Fruit fly (Drosophila melanogaster): ENCODE results near the gene Ir75a.

Ir75a gene

DNA sequence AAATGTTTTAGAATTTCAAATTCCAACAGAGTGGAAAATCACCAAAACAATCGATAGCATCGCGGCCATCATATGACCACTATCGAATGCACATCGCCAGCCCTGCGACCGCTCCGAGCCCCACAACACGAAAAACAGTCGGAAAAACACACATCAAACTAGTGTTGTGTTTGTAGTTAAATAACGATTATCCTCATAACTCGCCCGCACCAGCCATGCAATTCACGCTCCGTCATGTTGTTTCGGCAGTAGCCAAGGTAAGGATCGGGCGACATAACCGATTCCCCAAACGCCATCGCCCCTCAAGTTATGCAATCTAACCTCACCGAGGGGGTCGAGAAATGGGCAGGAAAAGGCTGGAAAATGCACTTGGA is 29.2 kb upstream of the Ir75a start (continued):
- no peak for TF ChIP-seq bcd (GFP tag; optimal IDR thresholded peaks at IDR 0.05)
- no peak for TF ChIP-seq trem (tag; optimal IDR thresholded peaks at IDR 0.05)
- TF ChIP-seq Dfd (GFP tag; optimal IDR thresholded peaks at IDR 0.05), result no peak
- TF ChIP-seq nerfin-1 (tag; optimal IDR thresholded peaks at IDR 0.05), result no peak
- peak; percentile 29; the same call in 1 of the 2 replicates for TF ChIP-seq MBD-R2 (GFP tag; IDR thresholded peaks at IDR 0.05)
- peak; percentile 75 for TF ChIP-seq bigmax (GFP tag; optimal IDR thresholded peaks at IDR 0.05)
- peak; percentile 66 for TF ChIP-seq CG9932 (GFP tag; IDR thresholded peaks at IDR 0.05)
- TF ChIP-seq CG10979 (tag; optimal IDR thresholded peaks at IDR 0.05), result no peak
- no peak for TF ChIP-seq ewg (GFP tag; optimal IDR thresholded peaks at IDR 0.05)
- TF ChIP-seq bbx (GFP tag; IDR thresholded peaks at IDR 0.05; ENCODE audit: partially characterized antibody), result peak; percentile 85
- TF ChIP-seq Rfx (GFP tag; IDR thresholded peaks at IDR 0.05), result peak; percentile 63; the same call in 1 of the 2 replicates
- no peak for TF ChIP-seq Camta (GFP tag; optimal IDR thresholded peaks at IDR 0.05)
- no peak for TF ChIP-seq CG1233 (GFP tag; optimal IDR thresholded peaks at IDR 0.05)

DNA sequence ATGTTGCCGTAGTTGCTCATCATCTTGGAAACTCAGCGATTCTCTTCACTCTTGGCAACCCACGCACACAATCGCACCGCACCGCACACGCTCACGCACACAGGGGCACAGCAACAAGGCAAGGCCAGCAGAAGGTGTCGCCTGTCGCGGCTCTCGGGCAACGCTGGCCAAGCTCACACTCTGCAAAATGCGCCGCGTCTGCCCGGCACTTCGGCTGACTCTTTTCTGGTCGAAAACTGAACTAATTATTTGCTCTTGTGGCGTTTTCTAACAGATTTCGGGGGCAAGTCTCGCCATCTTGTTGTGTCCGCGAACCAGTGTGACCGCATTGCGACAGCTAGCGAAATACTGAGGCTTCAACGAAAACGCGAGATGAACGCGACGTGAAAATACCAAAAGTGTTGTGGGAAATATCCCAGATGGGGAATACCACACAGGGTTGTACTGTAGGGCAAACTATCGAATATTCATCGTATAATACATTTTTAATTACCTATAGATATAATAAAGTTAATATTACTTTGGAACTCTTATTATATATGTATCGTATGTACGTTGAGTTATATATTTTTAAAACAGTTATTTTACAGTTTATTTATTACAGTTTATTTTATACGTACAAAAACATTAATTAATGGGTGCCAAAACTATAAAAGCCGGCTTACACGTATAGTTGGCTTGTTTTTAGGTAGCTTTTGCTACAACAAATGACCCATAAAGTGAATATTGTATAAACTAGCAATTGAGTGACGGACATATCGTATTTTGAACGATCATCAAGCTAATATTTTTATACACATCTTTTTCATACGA is 28.7 kb upstream of the Ir75a start, which contains the start of the genes MED19 and CG7430:
TSS of gene MED19 (minus strand) at position 333 of the 813 bp plus-strand sequence.
TSS of gene CG7430 (plus strand) at position 748 of the 813 bp plus-strand sequence.
- TF ChIP-seq vvl (GFP tag; IDR thresholded peaks at IDR 0.05) (peak; percentile 20; the same call in 1 of the 2 replicates), CG14710 (tag; optimal IDR thresholded peaks at IDR 0.05) (peak; percentile 59), CG1603 (tag; optimal IDR thresholded peaks at IDR 0.05) (peak; percentile 61), aop (GFP tag; IDR thresholded peaks at IDR 0.05) (no peak), Dad (GFP tag; optimal IDR thresholded peaks at IDR 0.05) (peak; percentile 2), nom (GFP tag; optimal IDR thresholded peaks at IDR 0.05) (peak; percentile 70), Hsf (GFP tag; optimal IDR thresholded peaks at IDR 0.05) (no peak), pros (GFP tag; optimal IDR thresholded peaks at IDR 0.05) (no peak), lov (optimal IDR thresholded peaks at IDR 0.05) (no peak), lov (GFP tag; IDR thresholded peaks at IDR 0.05) (no peak), sr (GFP tag; IDR thresholded peaks at IDR 0.05) (peak; percentile 65; the same call in 2 of the 3 replicates), CG2116 (GFP tag; optimal IDR thresholded peaks at IDR 0.05) (peak; percentile 99), CG16813 (GFP tag; IDR thresholded peaks at IDR 0.05; ENCODE audit: partially characterized antibody) (peak; percentile 49), hkb (optimal IDR thresholded peaks at IDR 0.05) (no peak), hkb (GFP tag; IDR thresholded peaks at IDR 0.05) (0 out of 2 replicates have a peak, but pooled peaks have one; percentile 27), phol (tag; optimal IDR thresholded peaks at IDR 0.05) (peak; percentile 98), CG9727 (GFP tag; optimal IDR thresholded peaks at IDR 0.05) (peak; percentile 33), NFAT (GFP tag; IDR thresholded peaks at IDR 0.05) (peak; percentile 55), Vsx1 (GFP tag; optimal IDR thresholded peaks at IDR 0.05) (no peak), CG7963 (GFP tag; IDR thresholded peaks at IDR 0.05; ENCODE audit: partially characterized antibody) (no peak), Sry-δ (GFP tag; optimal IDR thresholded peaks at IDR 0.05) (peak; percentile 11), CG17359 (tag; optimal IDR thresholded peaks at IDR 0.05) (peak; percentile 12), CG17385 (GFP tag; optimal IDR thresholded peaks at IDR 0.05) (no peak), CG30020 (tag; optimal IDR thresholded peaks at IDR 0.05) (peak; percentile 36), Med (GFP tag) (peak; percentile 84), CTCF (GFP tag; optimal IDR thresholded peaks at IDR 0.05) (peak; percentile 17), CG2202 (tag; optimal IDR thresholded peaks at IDR 0.05) (no peak), stc (GFP tag; IDR thresholded peaks at IDR 0.05) (no peak), Sry-β (GFP tag; optimal IDR thresholded peaks at IDR 0.05) (peak; percentile 13), CG10274 (GFP tag; optimal IDR thresholded peaks at IDR 0.05) (no peak), CHES-1-like (GFP tag; optimal IDR thresholded peaks at IDR 0.05) (peak; percentile 63), Lpt (GFP tag; optimal IDR thresholded peaks at IDR 0.05) (no peak), CG34422 (GFP tag; IDR thresholded peaks at IDR 0.05) (peak; percentile 60; the same call in 1 of the 3 replicates), danr (GFP tag; IDR thresholded peaks at IDR 0.05) (no peak), zfh1 (GFP tag; IDR thresholded peaks at IDR 0.05) (0 out of 3 replicates have a peak, but pooled peaks have one; percentile 23), bowl (GFP tag; IDR thresholded peaks at IDR 0.05) (no peak), CG7745 (tag; optimal IDR thresholded peaks at IDR 0.05) (peak; percentile 1)

All from whole organism, embryonic.